Fruit fly (Drosophila melanogaster) ovary, adult (tissue): ENCODE measurements around the gene CG45122.

Experiments
- CG17801 ChIP-seq: fragments of 200-800 bp; optimal IDR thresholded peaks from 2 replicates; lab custom pipeline; 2019; ENCODE audit warnings: missing biosample characterization, mild to moderate bottlenecking, missing genetic modification characterization, moderate library complexity; ENCODE audit not compliant: partially characterized antibody

The CG45122 gene

dm6 chr3R:13085924-13086323 is 42.0 kb downstream of the CG45122 start, which contains the start of gene CG43063:
CG43063 (plus strand) TSS chr3R:13086224.
- no peak for TF ChIP-seq CG17801 (GFP tag; lab: Kevin White, UChicago)

- no peak for TF ChIP-seq CG17801 (GFP tag; lab: Kevin White, UChicago)
Measured at dm6 chr3R:13088395-13088794, 44.4 kb downstream of the CG45122 start, which contains the start of gene timeout. timeout (plus strand) TSS chr3R:13088651.

- TF ChIP-seq CG17801 (GFP tag; lab: Kevin White, UChicago): no peak
Measured at dm6 chr3R:13088942-13089341, 45.0 kb downstream of the CG45122 start, which contains the start of gene CG34308. CG34308 (plus strand) TSS chr3R:13089242.

DNA sequence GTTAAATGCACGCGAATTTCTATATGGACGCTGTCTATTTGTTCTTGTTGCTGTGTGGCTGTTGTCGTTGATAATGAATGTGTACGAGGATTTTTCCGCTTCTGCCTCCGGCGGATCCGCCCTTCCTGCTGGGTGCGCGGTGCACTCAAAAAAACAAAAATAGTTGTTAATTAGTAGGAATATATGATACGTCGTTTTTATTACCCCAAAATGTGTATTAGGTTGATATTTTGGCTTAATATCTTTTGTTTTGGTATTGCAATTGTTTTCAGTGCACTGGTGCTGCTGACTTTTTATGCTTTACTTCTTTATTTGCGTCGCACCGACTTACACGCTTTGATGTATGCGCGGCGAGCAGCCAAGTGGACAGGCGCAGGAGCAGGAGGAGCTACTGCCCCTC is 47.7 kb downstream of the CG45122 start:
- TF ChIP-seq CG17801 (GFP tag; lab: Kevin White, UChicago): no peak
